Fruit fly (Drosophila melanogaster) whole organism, embryonic: ENCODE results near the gene CG13912.

Experiments
- Abd-B ChIP-seq: fragments of 200-800 bp; sonication (Bioruptor generic); optimal IDR thresholded peaks from 2 replicates; lab custom pipeline; 2018; ENCODE audit warnings: missing biosample characterization, mild to moderate bottlenecking, missing genetic modification characterization, moderate library complexity
- Bdp1 ChIP-seq: fragments of 200-800 bp; sonication (Bioruptor generic); optimal IDR thresholded peaks from 3 replicates; lab custom pipeline; 2016; ENCODE audit warnings: missing biosample characterization, missing genetic modification characterization
- CG10147 ChIP-seq: fragments of 200-800 bp; sonication (Bioruptor generic); optimal IDR thresholded peaks from 2 replicates; lab custom pipeline; 2019; ENCODE audit warnings: missing biosample characterization, mild to moderate bottlenecking, missing genetic modification characterization, moderate library complexity
- CG10274 ChIP-seq: fragments of 200-800 bp; sonication (Bioruptor generic); optimal IDR thresholded peaks from 3 replicates; lab custom pipeline; 2017; ENCODE audit warnings: missing biosample characterization, mild to moderate bottlenecking, missing genetic modification characterization
- CG12236 ChIP-seq: fragments of 200-800 bp; sonication (Bioruptor generic); optimal IDR thresholded peaks from 2 replicates; lab custom pipeline; 2016; ENCODE audit warnings: missing biosample characterization, missing genetic modification characterization
- CG13296 ChIP-seq: fragments of 200-800 bp; sonication (Bioruptor generic); optimal IDR thresholded peaks from 3 replicates; lab custom pipeline; 2018; ENCODE audit warnings: missing biosample characterization, mild to moderate bottlenecking, missing genetic modification characterization
- CG13624 ChIP-seq: fragments of 200-800 bp; sonication (Bioruptor generic); optimal IDR thresholded peaks from 2 replicates; lab custom pipeline; 2016; ENCODE audit warnings: missing biosample characterization, missing genetic modification characterization
- CG14667 ChIP-seq: fragments of 200-800 bp; sonication (Bioruptor generic); IDR thresholded peaks from 2 replicates; pipeline ENCODE4 v1.3.6; 2022; ENCODE audit warnings: missing biosample characterization, missing genetic modification characterization
- CG15073 ChIP-seq: fragments of 200-800 bp; sonication (Bioruptor generic); optimal IDR thresholded peaks from 2 replicates; lab custom pipeline; 2016; ENCODE audit warnings: missing biosample characterization, missing genetic modification characterization
- CG15269 ChIP-seq: fragments of 200-800 bp; sonication (Bioruptor generic); optimal IDR thresholded peaks from 2 replicates; lab custom pipeline; 2018; ENCODE audit warnings: missing biosample characterization, mild to moderate bottlenecking, missing genetic modification characterization, moderate library complexity
- CG18476 ChIP-seq: fragments of 200-800 bp; sonication (Bioruptor generic); optimal IDR thresholded peaks from 2 replicates; lab custom pipeline; 2016; ENCODE audit warnings: missing biosample characterization, mild to moderate bottlenecking, missing genetic modification characterization
- CG2712 ChIP-seq: fragments of 200-800 bp; optimal IDR thresholded peaks from 3 replicates; lab custom pipeline; 2019; ENCODE audit warnings: missing biosample characterization, mild to moderate bottlenecking, missing genetic modification characterization, moderate library complexity
- CG2875 ChIP-seq: fragments of 200-800 bp; sonication (Bioruptor generic); optimal IDR thresholded peaks from 2 replicates; lab custom pipeline; 2017; ENCODE audit warnings: missing biosample characterization, mild to moderate bottlenecking, missing genetic modification characterization, missing genetic modification reagents
- CG6765 ChIP-seq: fragments of 200-800 bp; sonication (Bioruptor generic); optimal IDR thresholded peaks from 3 replicates; lab custom pipeline; 2017; ENCODE audit warnings: missing biosample characterization, mild to moderate bottlenecking, missing genetic modification characterization
- CG6791 ChIP-seq: fragments of 200-800 bp; sonication (Bioruptor generic); IDR thresholded peaks from 3 replicates; pipeline ENCODE4 v1.3.6; 2022; ENCODE audit warnings: missing biosample characterization, missing genetic modification characterization; ENCODE audit not compliant: partially characterized antibody
- CG7357 ChIP-seq: fragments of 200-800 bp; sonication (Bioruptor generic); IDR thresholded peaks from 3 replicates; pipeline ENCODE4 v1.3.6; 2022; ENCODE audit warnings: missing biosample characterization, missing genetic modification characterization
- CG8388 ChIP-seq: fragments of 200-800 bp; sonication (Bioruptor generic); optimal IDR thresholded peaks from 2 replicates; lab custom pipeline; 2019; ENCODE audit warnings: missing biosample characterization, mild to moderate bottlenecking, missing genetic modification characterization, moderate library complexity
- CG9437 ChIP-seq: fragments of 200-800 bp; sonication (Bioruptor generic); optimal IDR thresholded peaks from 2 replicates; lab custom pipeline; 2018; ENCODE audit warnings: missing biosample characterization, mild to moderate bottlenecking, missing genetic modification characterization
- Drgx ChIP-seq: fragments of 200-800 bp; sonication (Bioruptor generic); IDR thresholded peaks from 2 replicates; pipeline ENCODE4 v1.3.6; 2022; ENCODE audit warnings: missing biosample characterization, missing genetic modification characterization
- Fer3 ChIP-seq: fragments of 200-800 bp; sonication (Bioruptor generic); optimal IDR thresholded peaks from 2 replicates; lab custom pipeline; 2018; ENCODE audit warnings: missing biosample characterization, mild to moderate bottlenecking, missing genetic modification characterization, moderate library complexity
- HHEX ChIP-seq: fragments of 200-800 bp; sonication (Bioruptor generic); optimal IDR thresholded peaks from 3 replicates; lab custom pipeline; 2017; ENCODE audit warnings: missing biosample characterization, mild to moderate bottlenecking, missing genetic modification characterization, missing genetic modification reagents
- HLH4C ChIP-seq: fragments of 200-800 bp; sonication (Bioruptor generic); IDR thresholded peaks from 3 replicates; pipeline ENCODE4 v1.3.6; 2022; ENCODE audit warnings: missing biosample characterization, missing genetic modification characterization; ENCODE audit not compliant: partially characterized antibody
- HLHmδ ChIP-seq: fragments of 200-800 bp; sonication (Bioruptor generic); optimal IDR thresholded peaks from 2 replicates; lab custom pipeline; 2018; ENCODE audit warnings: missing biosample characterization, mild to moderate bottlenecking, missing genetic modification characterization, moderate library complexity
- Lim3 ChIP-seq: fragments of 200-800 bp; sonication (Bioruptor generic); IDR thresholded peaks from 2 replicates; pipeline ENCODE4 v1.3.6; 2022; ENCODE audit warnings: missing biosample characterization, missing genetic modification characterization
- MBD-R2 ChIP-seq: fragments of 200-800 bp; sonication (Bioruptor generic); IDR thresholded peaks from 2 replicates; pipeline ENCODE4 v1.3.6; 2022; ENCODE audit warnings: missing biosample characterization, missing genetic modification characterization
- Rx ChIP-seq: fragments of 200-800 bp; sonication (Bioruptor generic); IDR thresholded peaks from 2 replicates; pipeline ENCODE4 v1.3.6; 2022; ENCODE audit warnings: missing biosample characterization, missing genetic modification characterization
- Scr ChIP-seq: fragments of 200-800 bp; sonication (Bioruptor generic); IDR thresholded peaks from 2 replicates; pipeline ENCODE4 v1.3.6; 2022; ENCODE audit warnings: missing biosample characterization, missing genetic modification characterization; ENCODE audit not compliant: partially characterized antibody
- al ChIP-seq: fragments of 200-800 bp; sonication (Bioruptor generic); IDR thresholded peaks from 2 replicates; pipeline ENCODE4 v1.3.6; 2022; ENCODE audit warnings: missing biosample characterization, missing genetic modification characterization
- cg ChIP-seq: fragments of 200-800 bp; sonication (Bioruptor generic); optimal IDR thresholded peaks from 3 replicates; lab custom pipeline; 2019; ENCODE audit warnings: missing biosample characterization, mild to moderate bottlenecking, missing genetic modification characterization, moderate library complexity
- chinmo ChIP-seq: fragments of 200-800 bp; sonication (Bioruptor generic); IDR thresholded peaks from 4 replicates; pipeline ENCODE4 v1.3.6; 2022; ENCODE audit warnings: missing biosample characterization, missing genetic modification characterization; ENCODE audit not compliant: partially characterized antibody
- chm ChIP-seq: fragments of 200-800 bp; sonication (Bioruptor generic); IDR thresholded peaks from 2 replicates; pipeline ENCODE4 v1.3.6; 2022; ENCODE audit warnings: missing biosample characterization, missing genetic modification characterization
- corto ChIP-seq: fragments of 200-800 bp; sonication (Bioruptor generic); optimal IDR thresholded peaks from 2 replicates; lab custom pipeline; 2016; ENCODE audit warnings: missing biosample characterization, mild to moderate bottlenecking, missing genetic modification characterization, moderate library complexity
- dan ChIP-seq: fragments of 200-800 bp; sonication (Bioruptor generic); IDR thresholded peaks from 2 replicates; pipeline ENCODE4 v1.3.6; 2022; ENCODE audit warnings: missing biosample characterization, missing genetic modification characterization
- gfzf ChIP-seq: fragments of 200-800 bp; sonication (Bioruptor generic); optimal IDR thresholded peaks from 2 replicates; lab custom pipeline; 2016; ENCODE audit warnings: missing biosample characterization, mild to moderate bottlenecking, missing genetic modification characterization, moderate library complexity
- hkb ChIP-seq, 2 experiments: fragments of 200-800 bp in 1 of 2; fragments of >200 bp in 1 of 2; sonication (Bioruptor generic) in 1 of 2; IDR thresholded peaks in 1 of 2; optimal IDR thresholded peaks in 1 of 2; 2 replicates each; pipeline versions ENCODE4 v1.3.6 to Lab custom; 2017 to 2022; ENCODE audit warnings: missing biosample characterization in 1 of 2, missing genetic modification characterization in 1 of 2
- ind ChIP-seq: fragments of 200-800 bp; sonication (Bioruptor generic); optimal IDR thresholded peaks from 3 replicates; lab custom pipeline; 2016; ENCODE audit warnings: missing biosample characterization, missing genetic modification characterization
- lab ChIP-seq: fragments of 200-800 bp; sonication (Bioruptor generic); optimal IDR thresholded peaks from 3 replicates; lab custom pipeline; 2017; ENCODE audit warnings: missing biosample characterization, missing genetic modification characterization, mild to moderate bottlenecking, moderate library complexity, missing genetic modification reagents
- nmo ChIP-seq: fragments of 200-800 bp; sonication (Bioruptor generic); optimal IDR thresholded peaks from 2 replicates; lab custom pipeline; 2018; ENCODE audit warnings: missing biosample characterization, mild to moderate bottlenecking, missing genetic modification characterization, moderate library complexity
- pita ChIP-seq: fragments of 200-800 bp; sonication (Bioruptor generic); optimal IDR thresholded peaks from 2 replicates; lab custom pipeline; 2017; ENCODE audit warnings: missing biosample characterization, mild to moderate bottlenecking, missing genetic modification characterization
- ranshi ChIP-seq: fragments of 200-800 bp; sonication (Bioruptor generic); IDR thresholded peaks from 2 replicates; pipeline ENCODE4 v1.3.6; 2022; ENCODE audit warnings: missing biosample characterization, missing genetic modification characterization
- run ChIP-seq: fragments of 200-800 bp; sonication (Bioruptor generic); optimal IDR thresholded peaks from 3 replicates; lab custom pipeline; 2018; ENCODE audit warnings: missing biosample characterization, mild to moderate bottlenecking, missing genetic modification characterization
- sd ChIP-seq: fragments of 200-800 bp; sonication (Bioruptor generic); optimal IDR thresholded peaks from 3 replicates; lab custom pipeline; 2018; ENCODE audit warnings: missing biosample characterization, mild to moderate bottlenecking, missing genetic modification characterization, moderate library complexity
- so ChIP-seq: fragments of 200-800 bp; sonication (Bioruptor generic); IDR thresholded peaks from 3 replicates; pipeline ENCODE4 v1.3.6; 2022; ENCODE audit warnings: missing biosample characterization, missing genetic modification characterization
- stwl ChIP-seq: fragments of 200-800 bp; sonication (Bioruptor generic); optimal IDR thresholded peaks from 3 replicates; lab custom pipeline; 2018; ENCODE audit warnings: missing biosample characterization, mild to moderate bottlenecking, missing genetic modification characterization, moderate library complexity
- trh ChIP-seq: fragments of 200-800 bp; sonication (Bioruptor generic); optimal IDR thresholded peaks from 2 replicates; lab custom pipeline; 2016; ENCODE audit warnings: missing biosample characterization, missing genetic modification characterization
- unc-4 ChIP-seq: fragments of 200-800 bp; sonication (Bioruptor generic); IDR thresholded peaks from 2 replicates; pipeline ENCODE4 v1.3.6; 2022; ENCODE audit warnings: missing biosample characterization, missing genetic modification characterization; ENCODE audit not compliant: partially characterized antibody
- zfh2 ChIP-seq: fragments of 200-800 bp; sonication (Bioruptor generic); optimal IDR thresholded peaks from 2 replicates; lab custom pipeline; 2016; ENCODE audit warnings: missing biosample characterization, missing genetic modification characterization

Gene CG13912

dm6 chr3L:1204674-1205547, 15.5 kb downstream of the CG13912 start, which contains the start of gene CG9119 (continued):
- TF ChIP-seq Bdp1 (GFP tag; lab: Kevin White, UChicago) (peak; percentile 15), CG6765 (GFP tag; lab: Kevin White, UChicago) (peak; percentile 1), cg (GFP tag; lab: Kevin White, UChicago) (no peak), trh (no peak), CG15269 (tag; lab: Kevin White, UChicago) (peak; percentile 75), hkb (optimal IDR thresholded peaks at IDR 0.05; lab: Kevin White, UChicago) (no peak), hkb (GFP tag; IDR thresholded peaks at IDR 0.05; lab: Robert Waterston, UW) (peak; percentile 59; the same call in 1 of the 2 replicates), Fer3 (tag; lab: Kevin White, UChicago) (peak; percentile 47), CG2712 (tag; lab: Kevin White, UChicago) (peak; percentile 66), al (GFP tag; lab: Robert Waterston, UW) (no peak; the same call in 1 of the 2 replicates), MBD-R2 (GFP tag; lab: Robert Waterston, UW) (no peak), CG18476 (GFP tag; lab: Kevin White, UChicago) (peak; percentile 32), nmo (GFP tag; lab: Kevin White, UChicago) (peak; percentile 66), CG14667 (peak; percentile 47; the same call in 1 of the 2 replicates), dan (GFP tag; lab: Robert Waterston, UW) (no peak), CG10274 (GFP tag; lab: Kevin White, UChicago) (peak; percentile 55), HLHmδ (GFP tag; lab: Kevin White, UChicago) (peak; percentile 36), so (GFP tag; lab: Robert Waterston, UW) (no peak), Rx (GFP tag; lab: Robert Waterston, UW) (no peak), CG12236 (GFP tag; lab: Kevin White, UChicago) (peak; percentile 18), ind (GFP tag; lab: Kevin White, UChicago) (peak; percentile 80), Drgx (no peak), HLH4C (GFP tag; lab: Robert Waterston, UW) (no peak), Lim3 (GFP tag; lab: Robert Waterston, UW) (peak; percentile 39; the same call in 1 of the 2 replicates), chm (peak; percentile 13; the same call in 1 of the 2 replicates), CG2875 (GFP tag; lab: Kevin White, UChicago) (no peak), ranshi (no peak; the same call in 1 of the 2 replicates), CG8388 (GFP tag; lab: Kevin White, UChicago) (peak; percentile 44), pita (GFP tag; lab: Kevin White, UChicago) (no peak), CG10147 (peak; percentile 68), lab (GFP tag; lab: Kevin White, UChicago) (peak; percentile 70), Scr (GFP tag; lab: Robert Waterston, UW) (no peak), HHEX (GFP tag; lab: Kevin White, UChicago) (peak; percentile 75), chinmo (GFP tag; lab: Robert Waterston, UW) (0 out of 4 replicates have a peak, but pooled peaks have one; percentile 33), Abd-B (peak; percentile 54), CG13296 (GFP tag; lab: Kevin White, UChicago) (peak; percentile 61), CG6791 (GFP tag; lab: Robert Waterston, UW) (no peak), CG15073 (GFP tag; lab: Kevin White, UChicago) (no peak), corto (GFP tag; lab: Kevin White, UChicago) (no peak), CG7357 (0 out of 3 replicates have a peak, but pooled peaks have one; percentile 36), stwl (tag; lab: Kevin White, UChicago) (no peak), CG13624 (GFP tag; lab: Kevin White, UChicago) (peak; percentile 71), unc-4 (GFP tag; lab: Robert Waterston, UW) (no peak), gfzf (GFP tag; lab: Kevin White, UChicago) (no peak), run (tag; lab: Kevin White, UChicago) (peak; percentile 69), zfh2 (GFP tag; lab: Kevin White, UChicago) (peak; percentile 66), sd (tag; lab: Kevin White, UChicago) (peak; percentile 27), CG9437 (GFP tag; lab: Kevin White, UChicago) (peak; percentile 69)
